Fruit fly (Drosophila melanogaster) S2 (cell line): ENCODE measurements around the gene CG5793.

Source experiments
- CG8478 ChIP-seq: fragments of >200 bp; optimal IDR thresholded peaks from 2 replicates; lab custom pipeline; 2018
- CTCF ChIP-seq, 2 experiments: fragments of >200 bp; optimal IDR thresholded peaks; 2 replicates each; lab custom pipeline; 2018

DNA sequence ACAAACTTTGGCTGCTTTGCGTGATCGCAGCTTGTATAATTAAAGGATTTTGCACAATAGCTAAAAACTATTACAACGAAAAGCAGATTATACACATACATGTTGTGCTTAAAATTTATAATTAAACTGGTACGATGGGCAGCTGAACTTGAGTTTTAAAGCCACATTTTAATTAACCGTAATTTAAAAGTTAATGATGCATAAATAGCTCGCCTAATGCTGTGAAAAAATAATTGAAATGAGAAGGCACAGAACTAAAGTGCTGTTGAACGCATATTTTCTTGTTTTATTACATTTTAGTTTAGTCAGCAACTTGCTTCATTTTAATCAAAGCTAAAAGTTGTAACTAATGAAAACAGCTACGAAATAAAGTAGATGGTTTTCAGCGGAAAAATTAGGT, 2.2 kb downstream of the CG5793 start, which contains the start of gene Obp93a:
- TF ChIP-seq CTCF (optimal IDR thresholded peaks at IDR 0.05; lab: Kevin White, UChicago), result no peak
- no peak for TF ChIP-seq CG8478 (lab: Kevin White, UChicago)
